Worm (Caenorhabditis elegans) whole organism, L4 larva: ENCODE results near the gene nlp-11.

Source experiments
- D1046.2 ChIP-seq: fragments of 200-800 bp; sonication (Bioruptor generic); IDR thresholded peaks from 2 replicates; pipeline ENCODE4 v1.3.6; 2022; ENCODE audit warnings: missing genetic modification characterization, missing compliant biosample characterization
- R02D3.7 ChIP-seq: fragments of 150-350 bp; sonication (generic microtip); optimal IDR thresholded peaks from 3 replicates; lab custom pipeline; 2014; ENCODE audit warnings: missing biosample characterization, missing genetic modification characterization
- T26A8.4 ChIP-seq: fragments of 200-800 bp; sonication (Bioruptor generic); IDR thresholded peaks from 2 replicates; pipeline ENCODE4 v1.3.6; 2022; ENCODE audit warnings: missing genetic modification characterization, missing compliant biosample characterization
- Y105C5A.15 ChIP-seq: fragments of 200-800 bp; sonication (Bioruptor generic); IDR thresholded peaks from 2 replicates; pipeline ENCODE4 v1.3.6; 2022; ENCODE audit warnings: missing genetic modification characterization, missing compliant biosample characterization
- Y48G9A.11 ChIP-seq: fragments of 200-800 bp; sonication (Bioruptor generic); IDR thresholded peaks from 2 replicates; pipeline ENCODE4 v1.3.6; 2022; ENCODE audit warnings: missing genetic modification reagents, missing genetic modification characterization, missing compliant biosample characterization
- Y5F2A.4 ChIP-seq: fragments of 200-800 bp; sonication (Bioruptor generic); optimal IDR thresholded peaks from 2 replicates; lab custom pipeline; 2018; ENCODE audit warnings: mild to moderate bottlenecking, missing genetic modification characterization, missing compliant biosample characterization
- ZK337.2 ChIP-seq: fragments of 200-800 bp; sonication (Bioruptor generic); IDR thresholded peaks from 2 replicates; pipeline ENCODE4 v1.3.6; 2022; ENCODE audit warnings: missing genetic modification reagents, missing genetic modification characterization, missing compliant biosample characterization
- aha-1 ChIP-seq: fragments of 150-350 bp; peaks from one replicate; lab custom pipeline; 2014; ENCODE audit warnings: missing biosample characterization, missing genetic modification characterization
- ama-1 ChIP-seq: fragments of 150-350 bp; optimal IDR thresholded peaks from 2 replicates; lab custom pipeline; 2014; ENCODE audit warnings: inconsistent platforms, mixed read lengths
- attf-4 ChIP-seq: sonication (generic microtip); optimal IDR thresholded peaks from 3 replicates; lab custom pipeline; 2017; ENCODE audit warnings: missing biosample characterization, missing genetic modification characterization
- ceh-32 ChIP-seq: sonication (generic microtip); optimal IDR thresholded peaks from 2 replicates; lab custom pipeline; 2016; ENCODE audit warnings: mild to moderate bottlenecking, missing genetic modification characterization, missing compliant biosample characterization; ENCODE audit not compliant: poor library complexity
- ces-1 ChIP-seq: fragments of 150-350 bp; sonication (generic microtip); optimal IDR thresholded peaks from 4 replicates; lab custom pipeline; 2014; ENCODE audit warnings: missing biosample characterization, missing genetic modification reagents, missing genetic modification characterization
- ctbp-1 ChIP-seq: fragments of 200-800 bp; sonication (Bioruptor generic); IDR thresholded peaks from 2 replicates; pipeline ENCODE4 v1.3.6; 2022; ENCODE audit warnings: missing genetic modification reagents, missing genetic modification characterization, missing compliant biosample characterization
- daf-16 ChIP-seq, 3 experiments: sonication (generic microtip); optimal IDR thresholded peaks; 2 replicates each; lab custom pipeline; 2016 to 2017; ENCODE audit warnings: missing genetic modification characterization in 3 of 3, missing genetic modification reagents in 3 of 3, mild to moderate bottlenecking in 2 of 3, missing compliant biosample characterization in 2 of 3, missing biosample characterization in 1 of 3, moderate library complexity in 1 of 3
- daf-19 ChIP-seq: fragments of 200-800 bp; sonication (Bioruptor generic); conservative IDR thresholded peaks from 2 replicates; pipeline ENCODE4 v1.3.6; 2022; ENCODE audit warnings: missing genetic modification characterization, missing compliant biosample characterization
- daf-8 ChIP-seq: fragments of 200-800 bp; sonication (Bioruptor generic); IDR thresholded peaks from 2 replicates; pipeline ENCODE4 v1.3.6; 2022; ENCODE audit warnings: missing genetic modification characterization, missing compliant biosample characterization
- dmd-6 ChIP-seq: fragments of 200-800 bp; sonication (Bioruptor generic); IDR thresholded peaks from 2 replicates; pipeline ENCODE4 v1.3.6; 2022; ENCODE audit warnings: missing genetic modification reagents, missing genetic modification characterization, missing compliant biosample characterization
- dmd-8 ChIP-seq: fragments of 200-800 bp; sonication (Bioruptor generic); IDR thresholded peaks from 2 replicates; pipeline ENCODE4 v1.3.6; 2022; ENCODE audit warnings: missing genetic modification characterization, missing compliant biosample characterization
- dpl-1 ChIP-seq: fragments of 150-350 bp; optimal IDR thresholded peaks from 2 replicates; lab custom pipeline; 2014; ENCODE audit warnings: missing biosample characterization, missing genetic modification reagents, missing genetic modification characterization
- fos-1 ChIP-seq: fragments of 150-350 bp; optimal IDR thresholded peaks from 2 replicates; lab custom pipeline; 2014; ENCODE audit warnings: missing biosample characterization, missing genetic modification characterization
- hif-1 ChIP-seq, 2 experiments: sonication (generic microtip); optimal IDR thresholded peaks; 2 replicates each; lab custom pipeline; 2016 to 2017; ENCODE audit warnings: missing compliant biosample characterization in 2 of 2, missing genetic modification characterization in 2 of 2, missing genetic modification reagents in 2 of 2, missing genotype in 2 of 2, mild to moderate bottlenecking in 1 of 2
- hlh-11 ChIP-seq: fragments of 200-800 bp; sonication (Bioruptor generic); optimal IDR thresholded peaks from 2 replicates; lab custom pipeline; 2018; ENCODE audit warnings: mild to moderate bottlenecking, missing genetic modification characterization, missing compliant biosample characterization
- hlh-30 ChIP-seq: sonication (generic microtip); optimal IDR thresholded peaks from 2 replicates; lab custom pipeline; 2017; ENCODE audit warnings: antibody characterized with exemption, mild to moderate bottlenecking, missing genetic modification characterization, missing compliant biosample characterization; ENCODE audit not compliant: insufficient read depth
- hmg-1.1 ChIP-seq: fragments of 200-800 bp; sonication (Bioruptor generic); IDR thresholded peaks from 2 replicates; pipeline ENCODE4 v1.3.6; 2022; ENCODE audit warnings: missing genetic modification reagents, missing genetic modification characterization, missing compliant biosample characterization
- jun-1 ChIP-seq: fragments of 150-350 bp; optimal IDR thresholded peaks from 2 replicates; lab custom pipeline; 2014; ENCODE audit warnings: missing biosample characterization, missing genetic modification reagents, missing genetic modification characterization
- lin-39 ChIP-seq: fragments of 150-350 bp; optimal IDR thresholded peaks from 2 replicates; lab custom pipeline; 2014; ENCODE audit warnings: missing biosample characterization, missing genetic modification reagents, missing genetic modification characterization
- lir-3 ChIP-seq: sonication (generic microtip); optimal IDR thresholded peaks from 2 replicates; lab custom pipeline; 2016; ENCODE audit warnings: mild to moderate bottlenecking, missing genetic modification characterization, missing compliant biosample characterization
- madf-9 ChIP-seq: fragments of 200-800 bp; sonication (Bioruptor generic); conservative IDR thresholded peaks from 2 replicates; pipeline ENCODE4 v1.3.6; 2022; ENCODE audit warnings: missing genetic modification reagents, missing genetic modification characterization, missing compliant biosample characterization
- mep-1 ChIP-seq: fragments of 150-350 bp; sonication (generic microtip); optimal IDR thresholded peaks from 3 replicates; lab custom pipeline; 2014; ENCODE audit warnings: missing biosample characterization, missing genetic modification characterization
- mes-2 ChIP-seq: sonication (generic microtip); optimal IDR thresholded peaks from 2 replicates; lab custom pipeline; 2016; ENCODE audit warnings: missing genotype, mild to moderate bottlenecking, missing genetic modification characterization, missing compliant biosample characterization; ENCODE audit not compliant: poor library complexity, severe bottlenecking
- nhr-111 ChIP-seq: fragments of 200-800 bp; sonication (Bioruptor generic); optimal IDR thresholded peaks from 2 replicates; lab custom pipeline; 2018; ENCODE audit warnings: mild to moderate bottlenecking, missing genetic modification characterization, missing compliant biosample characterization
- nhr-237 ChIP-seq: sonication (generic microtip); optimal IDR thresholded peaks from 2 replicates; lab custom pipeline; 2017; ENCODE audit warnings: missing biosample characterization, missing genetic modification characterization
- nhr-28 ChIP-seq: fragments of 150-350 bp; optimal IDR thresholded peaks from 2 replicates; lab custom pipeline; 2014; ENCODE audit warnings: missing biosample characterization, missing genetic modification characterization
- nhr-42 ChIP-seq: fragments of 200-800 bp; sonication (Bioruptor generic); IDR thresholded peaks from 2 replicates; pipeline ENCODE4 v1.3.6; 2022; ENCODE audit warnings: missing genetic modification characterization, missing compliant biosample characterization
- nhr-48 ChIP-seq: sonication (generic microtip); optimal IDR thresholded peaks from 2 replicates; lab custom pipeline; 2016; ENCODE audit warnings: mild to moderate bottlenecking, missing genetic modification characterization, missing compliant biosample characterization
- nhr-6 ChIP-seq: fragments of 150-350 bp; optimal IDR thresholded peaks from 2 replicates; lab custom pipeline; 2014; ENCODE audit warnings: missing biosample characterization, missing genetic modification characterization
- pha-4 ChIP-seq, 2 experiments: fragments of 150-350 bp in 1 of 2; fragments of 200-800 bp in 1 of 2; sonication (Bioruptor generic) in 1 of 2; IDR thresholded peaks in 1 of 2; optimal IDR thresholded peaks in 1 of 2; 2 replicates each; pipeline versions ENCODE4 v1.3.6 to Lab custom; 2014 to 2022; ENCODE audit warnings: missing genetic modification characterization in 2 of 2, missing genetic modification reagents in 2 of 2, missing biosample characterization in 1 of 2, missing compliant biosample characterization in 1 of 2
- pqm-1 ChIP-seq: sonication (generic microtip); optimal IDR thresholded peaks from 2 replicates; lab custom pipeline; 2017; ENCODE audit warnings: missing biosample characterization, missing genetic modification characterization
- set-16 ChIP-seq: fragments of 200-800 bp; sonication (Bioruptor generic); IDR thresholded peaks from 2 replicates; pipeline ENCODE4 v1.3.6; 2022; ENCODE audit warnings: missing genetic modification reagents, missing genetic modification characterization, missing compliant biosample characterization
- snpc-1.2 ChIP-seq: fragments of 200-800 bp; sonication (Bioruptor generic); IDR thresholded peaks from 2 replicates; pipeline ENCODE4 v1.3.6; 2022; ENCODE audit warnings: missing genetic modification reagents, missing genetic modification characterization, missing compliant biosample characterization
- tag-97 ChIP-seq: fragments of 200-800 bp; sonication (Bioruptor generic); IDR thresholded peaks from 2 replicates; pipeline ENCODE4 v1.3.6; 2022; ENCODE audit warnings: missing genetic modification characterization, missing compliant biosample characterization
- tra-1 ChIP-seq: fragments of 200-800 bp; sonication (Bioruptor generic); IDR thresholded peaks from 2 replicates; pipeline ENCODE4 v1.3.6; 2022; ENCODE audit warnings: missing genetic modification reagents, missing genetic modification characterization, missing compliant biosample characterization
- unc-130 ChIP-seq: sonication (generic microtip); optimal IDR thresholded peaks from 2 replicates; lab custom pipeline; 2016; ENCODE audit warnings: missing genetic modification reagents, missing genetic modification characterization, missing compliant biosample characterization
- unc-39 ChIP-seq: sonication (generic microtip); optimal IDR thresholded peaks from 2 replicates; lab custom pipeline; 2017; ENCODE audit warnings: missing biosample characterization, missing genetic modification characterization
- unc-62 ChIP-seq, 3 experiments: fragments of 150-350 bp in 1 of 3; sonication (generic microtip); optimal IDR thresholded peaks in 2 of 3; peaks in 1 of 3; 1 replicate in 1 of 3; 2 replicates in 2 of 3; lab custom pipeline; 2014 to 2017; ENCODE audit warnings: missing biosample characterization in 3 of 3, missing genetic modification characterization in 3 of 3, missing genetic modification reagents in 3 of 3, missing genotype in 1 of 3
- zip-11 ChIP-seq: fragments of 200-800 bp; sonication (Bioruptor generic); IDR thresholded peaks from 2 replicates; pipeline ENCODE4 v1.3.6; 2022; ENCODE audit warnings: missing genetic modification characterization, missing compliant biosample characterization
- ztf-11 ChIP-seq: fragments of 150-350 bp; optimal IDR thresholded peaks from 2 replicates; lab custom pipeline; 2014; ENCODE audit warnings: missing biosample characterization, missing genetic modification characterization
- ztf-7 ChIP-seq: fragments of 150-350 bp; optimal IDR thresholded peaks from 2 replicates; lab custom pipeline; 2014; ENCODE audit warnings: missing biosample characterization, missing genetic modification characterization

The nlp-11 gene

DNA sequence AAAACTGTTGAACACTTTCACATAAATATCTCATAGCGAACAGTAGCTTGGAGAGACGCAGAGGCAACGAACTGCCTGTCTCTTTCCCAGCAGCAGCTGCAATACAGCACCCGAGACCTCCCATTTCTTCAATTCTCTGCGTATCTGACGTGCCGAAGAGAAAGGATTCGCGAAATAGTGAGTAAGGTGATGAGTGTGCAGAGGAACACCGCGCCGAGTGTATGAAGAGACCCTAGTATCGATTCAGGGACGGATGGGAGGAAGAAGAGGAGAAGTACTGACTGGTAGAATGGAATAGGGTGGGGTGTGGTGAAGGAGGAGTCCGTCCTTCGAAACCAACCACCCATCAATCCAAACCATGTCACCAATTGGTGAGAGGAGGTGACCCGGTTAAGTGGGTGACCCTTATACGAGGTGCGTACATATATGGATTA, 45.6 kb downstream of the nlp-11 start (continued):
- TF ChIP-seq ctbp-1 (0 out of 2 replicates have a peak, but pooled peaks have one; percentile 30), nhr-237 (tag; lab: Kevin White, UChicago) (no peak)

DNA sequence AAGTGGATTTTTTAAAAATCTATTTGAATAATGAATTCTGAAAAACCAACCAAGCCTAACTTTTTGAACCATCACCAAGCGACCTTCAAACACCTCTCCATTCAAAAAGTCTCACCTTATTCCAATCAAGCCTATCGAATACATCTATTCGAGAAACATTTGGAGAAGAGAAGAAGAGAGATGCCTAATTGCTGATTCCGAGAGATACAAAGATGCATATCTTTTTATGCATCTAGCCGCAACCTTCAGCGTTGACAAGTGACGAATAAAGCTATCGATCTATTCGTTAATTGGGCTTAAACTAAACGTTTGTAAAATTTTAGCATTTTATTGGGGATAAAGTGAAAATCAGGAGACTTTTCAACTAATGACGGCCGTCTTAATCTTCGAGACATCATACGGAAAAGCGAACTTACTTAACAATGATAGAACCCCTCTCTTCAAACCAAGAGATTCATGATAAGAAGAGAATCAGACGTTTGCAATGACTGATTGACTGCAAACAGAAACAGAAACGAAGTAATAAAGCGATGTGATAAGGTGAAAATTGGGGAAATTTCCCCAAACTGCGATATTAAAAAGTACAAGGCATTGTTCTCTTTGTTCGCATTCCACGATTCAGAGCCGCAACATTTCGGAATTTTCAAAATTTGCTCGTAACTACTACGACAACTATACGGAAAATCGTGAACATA, 46.7 kb downstream of the nlp-11 start:
- TF ChIP-seq unc-62 (GFP tag; optimal IDR thresholded peaks at IDR 0.05 in 1 of 2; lab: Kevin White, UChicago), result peak in 1 of 2 experiments; percentile 70
- TF ChIP-seq unc-62 (tag; optimal IDR thresholded peaks at IDR 0.05; lab: Kevin White, UChicago), result no peak
- TF ChIP-seq nhr-237 (tag; lab: Kevin White, UChicago), result no peak
- TF ChIP-seq mep-1 (tag; lab: Kevin White, UChicago), result no peak
- TF ChIP-seq hlh-30 (tag; lab: Kevin White, UChicago), result no peak
- no peak for TF ChIP-seq mes-2 (tag; lab: Kevin White, UChicago)
- no peak for TF ChIP-seq dmd-8 (GFP tag; lab: Robert Waterston, UW)
- no peak for TF ChIP-seq attf-4 (tag; lab: Kevin White, UChicago)
- TF ChIP-seq nhr-111 (GFP tag; lab: Kevin White, UChicago), result no peak
- no peak for TF ChIP-seq dpl-1 (GFP tag; lab: Kevin White, UChicago)
- no peak for TF ChIP-seq hif-1 (tag; optimal IDR thresholded peaks at IDR 0.05; lab: Kevin White, UChicago)
- no peak for TF ChIP-seq zip-11 (GFP tag; lab: Robert Waterston, UW)
- TF ChIP-seq nhr-48 (tag; lab: Kevin White, UChicago), result no peak
- TF ChIP-seq unc-39 (tag; lab: Kevin White, UChicago), result no peak
- TF ChIP-seq nhr-28 (tag; lab: Kevin White, UChicago), result peak; percentile 77
- TF ChIP-seq R02D3.7 (tag; lab: Kevin White, UChicago), result no peak
- no peak for TF ChIP-seq lir-3 (tag; lab: Kevin White, UChicago)
- TF ChIP-seq Y48G9A.11 (GFP tag; lab: Robert Waterston, UW), result no peak
- TF ChIP-seq daf-8 (GFP tag; lab: Robert Waterston, UW), result no peak
- TF ChIP-seq jun-1, result no peak
- no peak for TF ChIP-seq tag-97
- TF ChIP-seq Y105C5A.15 (GFP tag; lab: Robert Waterston, UW), result no peak
- no peak for TF ChIP-seq nhr-6 (tag; lab: Kevin White, UChicago)
- TF ChIP-seq ces-1 (GFP tag; lab: Kevin White, UChicago), result no peak
- no peak for TF ChIP-seq ZK337.2
- no peak for TF ChIP-seq D1046.2 (GFP tag; lab: Robert Waterston, UW)
- no peak for TF ChIP-seq hmg-1.1 (GFP tag; lab: Robert Waterston, UW)
- no peak for TF ChIP-seq T26A8.4 (GFP tag; lab: Robert Waterston, UW)
- TF ChIP-seq aha-1, result peak; percentile 50
- TF ChIP-seq ceh-32 (tag; lab: Kevin White, UChicago), result no peak
- peak; percentile 52 for TF ChIP-seq dmd-6 (GFP tag; lab: Robert Waterston, UW)
- TF ChIP-seq set-16, result no peak
- TF ChIP-seq nhr-42, result no peak
- no peak for TF ChIP-seq unc-130
- TF ChIP-seq ama-1 (lab: Kevin White, UChicago), result no peak
- no peak for TF ChIP-seq madf-9 (GFP tag; lab: Robert Waterston, UW)
- no peak for TF ChIP-seq ztf-11 (tag; lab: Kevin White, UChicago)
- no peak for TF ChIP-seq lin-39 (tag; lab: Kevin White, UChicago)
- TF ChIP-seq snpc-1.2, result no peak
- no peak for TF ChIP-seq daf-19
- TF ChIP-seq hlh-11 (tag; lab: Kevin White, UChicago), result peak; percentile 32
- no peak for TF ChIP-seq pha-4 (GFP tag; IDR thresholded peaks at IDR 0.05; lab: Robert Waterston, UW)
- TF ChIP-seq pha-4 (tag; optimal IDR thresholded peaks at IDR 0.05; lab: Kevin White, UChicago), result no peak
- TF ChIP-seq ztf-7 (tag; lab: Kevin White, UChicago), result no peak
- peak; percentile 85 for TF ChIP-seq pqm-1 (tag; lab: Kevin White, UChicago)
- TF ChIP-seq Y5F2A.4 (GFP tag; lab: Kevin White, UChicago), result no peak
- no peak for TF ChIP-seq daf-16 (GFP tag; optimal IDR thresholded peaks at IDR 0.05; lab: Kevin White, UChicago)
- peak; percentile 8 for TF ChIP-seq daf-16 (tag; optimal IDR thresholded peaks at IDR 0.05; lab: Kevin White, UChicago)
- TF ChIP-seq tra-1 (GFP tag; lab: Robert Waterston, UW), result no peak
- no peak for TF ChIP-seq fos-1 (tag; lab: Kevin White, UChicago)
